Fruit fly (Drosophila melanogaster) whole organism: ENCODE data around the gene CG13449.

Experiments used
- pan ChIP-seq: fragments of >200 bp; optimal IDR thresholded peaks from 2 replicates; lab custom pipeline; 2017
- psq ChIP-seq: fragments of >200 bp; optimal IDR thresholded peaks from 2 replicates; lab custom pipeline; 2017
- usp ChIP-seq: fragments of >200 bp; optimal IDR thresholded peaks from 2 replicates; lab custom pipeline; 2017; ENCODE audit warnings: missing biosample characterization, missing genetic modification characterization, mixed read lengths

DNA sequence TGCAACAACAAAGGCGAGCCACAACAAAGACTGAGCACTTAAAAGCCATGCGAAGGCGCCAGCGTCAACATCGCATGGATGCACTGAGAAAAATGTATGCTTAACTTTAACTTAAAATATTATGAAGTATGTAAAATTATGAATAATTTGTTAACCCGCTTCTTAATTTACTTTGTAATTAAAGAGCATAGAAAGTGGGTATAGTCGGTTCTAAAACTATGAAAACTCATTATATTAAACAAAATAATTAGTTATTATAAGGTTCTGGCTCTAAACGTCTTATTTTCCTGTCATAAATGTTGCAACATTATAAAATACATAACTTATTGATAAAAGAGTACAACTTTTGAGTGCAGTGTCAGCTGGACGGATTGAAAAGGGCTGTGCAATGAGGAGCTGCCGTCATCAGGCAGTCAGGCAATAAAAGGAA, 29.0 kb upstream of the CG13449 start:
- TF ChIP-seq usp = no peak
- no peak for TF ChIP-seq psq (lab: Kevin White, UChicago)
- no peak for TF ChIP-seq pan
